Worm (Caenorhabditis elegans): ENCODE data around the gene T22C8.6.

ce11 chrII:8637615-8638014 lies 7.5 kb upstream of the T22C8.6 start, which contains the start of gene vab-9:
- TF ChIP-seq flt-1 (GFP tag; IDR thresholded peaks at IDR 0.05): no peak
- no peak for TF ChIP-seq T22C8.4 (GFP tag; IDR thresholded peaks at IDR 0.05)
- no peak for TF ChIP-seq med-1 (GFP tag; optimal IDR thresholded peaks at IDR 0.05; ENCODE audit: insufficient read depth)
- TF ChIP-seq ref-1 (GFP tag; conservative IDR thresholded peaks at IDR 0.05): no peak

All from whole organism, midembryonic.